Fruit fly (Drosophila melanogaster) whole organism, embryonic: Measurements from ENCODE around the gene CG32195.

Experiments used
- B-H1 ChIP-seq: fragments of 200-800 bp; sonication (Bioruptor generic); IDR thresholded peaks from 3 replicates; pipeline ENCODE4 v1.3.6; 2022; ENCODE audit warnings: missing biosample characterization, missing genetic modification characterization
- B-H2 ChIP-seq: fragments of 200-800 bp; sonication (Bioruptor generic); optimal IDR thresholded peaks from 2 replicates; lab custom pipeline; 2018; ENCODE audit warnings: missing biosample characterization, mild to moderate bottlenecking, missing genetic modification characterization
- C15 ChIP-seq: fragments of 200-800 bp; sonication (Bioruptor generic); IDR thresholded peaks from 3 replicates; pipeline ENCODE4 v1.3.6; 2022; ENCODE audit warnings: missing biosample characterization, missing genetic modification characterization
- CG11247 ChIP-seq: fragments of 200-800 bp; sonication (Bioruptor generic); IDR thresholded peaks from 2 replicates; pipeline ENCODE4 v1.3.6; 2022; ENCODE audit warnings: missing biosample characterization, missing genetic modification characterization
- CG13424 ChIP-seq: fragments of 200-800 bp; sonication (Bioruptor generic); optimal IDR thresholded peaks from 2 replicates; lab custom pipeline; 2019; ENCODE audit warnings: missing biosample characterization, mild to moderate bottlenecking, missing genetic modification characterization, moderate library complexity
- CG15269 ChIP-seq: fragments of 200-800 bp; sonication (Bioruptor generic); optimal IDR thresholded peaks from 2 replicates; lab custom pipeline; 2018; ENCODE audit warnings: missing biosample characterization, mild to moderate bottlenecking, missing genetic modification characterization, moderate library complexity
- CG15696 ChIP-seq: fragments of 200-800 bp; sonication (Bioruptor generic); optimal IDR thresholded peaks from 2 replicates; lab custom pipeline; 2019; ENCODE audit warnings: missing biosample characterization, mild to moderate bottlenecking, missing genetic modification characterization, moderate library complexity
- CG1603 ChIP-seq: fragments of 200-800 bp; sonication (Bioruptor generic); optimal IDR thresholded peaks from 2 replicates; lab custom pipeline; 2019; ENCODE audit warnings: missing biosample characterization, mild to moderate bottlenecking, missing genetic modification characterization, moderate library complexity
- CG17328 ChIP-seq: fragments of 200-800 bp; sonication (Bioruptor generic); IDR thresholded peaks from 2 replicates; pipeline ENCODE4 v1.3.6; 2022; ENCODE audit warnings: missing biosample characterization, missing genetic modification characterization
- CG18476 ChIP-seq: fragments of 200-800 bp; sonication (Bioruptor generic); optimal IDR thresholded peaks from 2 replicates; lab custom pipeline; 2016; ENCODE audit warnings: missing biosample characterization, mild to moderate bottlenecking, missing genetic modification characterization
- CG18764 ChIP-seq: fragments of 200-800 bp; sonication (Bioruptor generic); optimal IDR thresholded peaks from 3 replicates; lab custom pipeline; 2016; ENCODE audit warnings: missing biosample characterization, missing genetic modification characterization
- CG2889 ChIP-seq: fragments of 200-800 bp; sonication (Bioruptor generic); IDR thresholded peaks from 3 replicates; pipeline ENCODE4 v1.3.6; 2022; ENCODE audit warnings: missing biosample characterization, missing genetic modification characterization
- CG33213 ChIP-seq: fragments of 200-800 bp; sonication (Bioruptor generic); optimal IDR thresholded peaks from 3 replicates; lab custom pipeline; 2016; ENCODE audit warnings: missing biosample characterization, missing genetic modification characterization
- CG6272 ChIP-seq: fragments of 200-800 bp; sonication (Bioruptor generic); IDR thresholded peaks from 2 replicates; pipeline ENCODE4 v1.3.6; 2022; ENCODE audit warnings: missing biosample characterization, missing genetic modification characterization
- CG6689 ChIP-seq: fragments of 200-800 bp; sonication (Bioruptor generic); IDR thresholded peaks from 2 replicates; pipeline ENCODE4 v1.3.6; 2022; ENCODE audit warnings: missing biosample characterization, missing genetic modification characterization
- CG7372 ChIP-seq: fragments of 200-800 bp; sonication (Bioruptor generic); IDR thresholded peaks from 2 replicates; pipeline ENCODE4 v1.3.6; 2022; ENCODE audit warnings: missing biosample characterization, missing genetic modification characterization
- CG7963 ChIP-seq: fragments of 200-800 bp; sonication (Bioruptor generic); IDR thresholded peaks from 3 replicates; pipeline ENCODE4 v1.3.6; 2022; ENCODE audit warnings: missing biosample characterization, missing genetic modification characterization; ENCODE audit not compliant: partially characterized antibody
- CG8924 ChIP-seq: fragments of 200-800 bp; optimal IDR thresholded peaks from 3 replicates; lab custom pipeline; 2019; ENCODE audit warnings: missing biosample characterization, mild to moderate bottlenecking, missing genetic modification characterization, moderate library complexity
- CG8944 ChIP-seq: fragments of 200-800 bp; sonication (Bioruptor generic); optimal IDR thresholded peaks from 3 replicates; lab custom pipeline; 2016; ENCODE audit warnings: missing biosample characterization, missing genetic modification characterization
- CG9215 ChIP-seq: fragments of 200-800 bp; sonication (Bioruptor generic); IDR thresholded peaks from 2 replicates; pipeline ENCODE4 v1.3.6; 2022; ENCODE audit warnings: missing biosample characterization, missing genetic modification characterization
- D19A ChIP-seq: fragments of 200-800 bp; optimal IDR thresholded peaks from 3 replicates; lab custom pipeline; 2019; ENCODE audit warnings: missing biosample characterization, mild to moderate bottlenecking, missing genetic modification characterization, moderate library complexity
- Dbx ChIP-seq: fragments of 200-800 bp; sonication (Bioruptor generic); IDR thresholded peaks from 3 replicates; pipeline ENCODE4 v1.3.6; 2022; ENCODE audit warnings: missing biosample characterization, missing genetic modification characterization
- Dip3 ChIP-seq: fragments of 200-800 bp; sonication (Bioruptor generic); optimal IDR thresholded peaks from 3 replicates; lab custom pipeline; 2016; ENCODE audit warnings: missing biosample characterization, missing genetic modification characterization
- HLH3B ChIP-seq: fragments of 200-800 bp; sonication (Bioruptor generic); IDR thresholded peaks from 2 replicates; pipeline ENCODE4 v1.3.6; 2022; ENCODE audit warnings: missing biosample characterization, missing genetic modification characterization
- HLH54F ChIP-seq: fragments of 200-800 bp; sonication (Bioruptor generic); optimal IDR thresholded peaks from 3 replicates; lab custom pipeline; 2016; ENCODE audit warnings: missing biosample characterization, missing genetic modification characterization
- Meics ChIP-seq: fragments of 200-800 bp; sonication (Bioruptor generic); optimal IDR thresholded peaks from 2 replicates; lab custom pipeline; 2017; ENCODE audit warnings: missing biosample characterization, mild to moderate bottlenecking, missing genetic modification characterization
- NFAT ChIP-seq: fragments of 200-800 bp; sonication (Bioruptor generic); IDR thresholded peaks from 2 replicates; pipeline ENCODE4 v1.3.6; 2022; ENCODE audit warnings: missing biosample characterization, missing genetic modification characterization
- bbx ChIP-seq: fragments of 200-800 bp; sonication (Bioruptor generic); IDR thresholded peaks from 2 replicates; pipeline ENCODE4 v1.3.6; 2022; ENCODE audit warnings: missing biosample characterization, missing genetic modification characterization; ENCODE audit not compliant: partially characterized antibody
- bigmax ChIP-seq: fragments of 200-800 bp; sonication (Bioruptor generic); optimal IDR thresholded peaks from 2 replicates; lab custom pipeline; 2018; ENCODE audit warnings: missing biosample characterization, mild to moderate bottlenecking, missing genetic modification characterization
- bsh ChIP-seq, 2 experiments: fragments of 200-800 bp; sonication (Bioruptor generic); optimal IDR thresholded peaks; 2 replicates each; lab custom pipeline; 2017 to 2018; ENCODE audit warnings: mild to moderate bottlenecking in 2 of 2, missing biosample characterization in 2 of 2, missing genetic modification characterization in 2 of 2, moderate library complexity in 1 of 2
- caup ChIP-seq: fragments of 200-800 bp; sonication (Bioruptor generic); optimal IDR thresholded peaks from 3 replicates; lab custom pipeline; 2017; ENCODE audit warnings: missing biosample characterization, mild to moderate bottlenecking, missing genetic modification characterization, moderate library complexity; ENCODE audit not compliant: severe bottlenecking
- dimm ChIP-seq: fragments of 200-800 bp; sonication (Bioruptor generic); IDR thresholded peaks from 2 replicates; pipeline ENCODE4 v1.3.6; 2022; ENCODE audit warnings: missing biosample characterization, missing genetic modification characterization
- dmrt11E ChIP-seq: fragments of 200-800 bp; sonication (Bioruptor generic); optimal IDR thresholded peaks from 3 replicates; lab custom pipeline; 2018; ENCODE audit warnings: missing biosample characterization, mild to moderate bottlenecking, missing genetic modification characterization, moderate library complexity
- esg ChIP-seq: fragments of 200-800 bp; sonication (Bioruptor generic); conservative IDR thresholded peaks from 2 replicates; pipeline ENCODE4 v1.3.6; 2022; ENCODE audit warnings: missing biosample characterization, missing genetic modification characterization
- fd3F ChIP-seq: fragments of 200-800 bp; sonication (Bioruptor generic); optimal IDR thresholded peaks from 2 replicates; lab custom pipeline; 2018; ENCODE audit warnings: missing biosample characterization, mild to moderate bottlenecking, missing genetic modification characterization, moderate library complexity
- grau ChIP-seq: fragments of 200-800 bp; optimal IDR thresholded peaks from 3 replicates; lab custom pipeline; 2019; ENCODE audit warnings: missing biosample characterization, mild to moderate bottlenecking, missing genetic modification characterization, moderate library complexity
- jing ChIP-seq: fragments of 200-800 bp; sonication (Bioruptor generic); optimal IDR thresholded peaks from 2 replicates; lab custom pipeline; 2018; ENCODE audit warnings: missing biosample characterization, mild to moderate bottlenecking, missing genetic modification characterization
- lbe ChIP-seq: fragments of 200-800 bp; sonication (Bioruptor generic); optimal IDR thresholded peaks from 2 replicates; lab custom pipeline; 2016; ENCODE audit warnings: missing biosample characterization, mild to moderate bottlenecking, missing genetic modification characterization
- lov ChIP-seq, 2 experiments: fragments of 200-800 bp in 1 of 2; fragments of >200 bp in 1 of 2; sonication (Bioruptor generic) in 1 of 2; IDR thresholded peaks in 1 of 2; optimal IDR thresholded peaks in 1 of 2; 2 replicates in 1 of 2; 3 replicates in 1 of 2; pipeline versions ENCODE4 v1.3.6 to Lab custom; 2017 to 2022; ENCODE audit warnings: missing biosample characterization in 1 of 2, missing genetic modification characterization in 1 of 2
- prd ChIP-seq, 3 experiments: fragments of >200 bp in 2 of 3; fragments of 200-800 bp in 1 of 3; sonication (Bioruptor generic) in 1 of 3; optimal IDR thresholded peaks in 2 of 3; IDR thresholded peaks in 1 of 3; 2 replicates in 2 of 3; 3 replicates in 1 of 3; pipeline versions ENCODE4 v1.3.6 to Lab custom; 2017 to 2022; ENCODE audit warnings: missing biosample characterization in 1 of 3, missing genetic modification characterization in 1 of 3
- psq ChIP-seq: fragments of 200-800 bp; sonication (Bioruptor generic); optimal IDR thresholded peaks from 2 replicates; lab custom pipeline; 2017; ENCODE audit warnings: missing biosample characterization, missing genetic modification characterization
- shn ChIP-seq: fragments of 200-800 bp; sonication (Bioruptor generic); optimal IDR thresholded peaks from 3 replicates; lab custom pipeline; 2016; ENCODE audit warnings: missing biosample characterization, missing genetic modification characterization
- sim ChIP-seq: fragments of 200-800 bp; sonication (Bioruptor generic); IDR thresholded peaks from 2 replicates; pipeline ENCODE4 v1.3.6; 2022; ENCODE audit warnings: missing biosample characterization, missing genetic modification characterization
- sima ChIP-seq: fragments of 200-800 bp; sonication (Bioruptor generic); optimal IDR thresholded peaks from 2 replicates; lab custom pipeline; 2016; ENCODE audit warnings: missing biosample characterization, missing genetic modification characterization
- slou ChIP-seq: fragments of 200-800 bp; sonication (Bioruptor generic); optimal IDR thresholded peaks from 3 replicates; lab custom pipeline; 2016; ENCODE audit warnings: missing biosample characterization, missing genetic modification characterization
- tna ChIP-seq: fragments of 200-800 bp; sonication (Bioruptor generic); IDR thresholded peaks from 2 replicates; pipeline ENCODE4 v1.3.6; 2022; ENCODE audit warnings: missing biosample characterization, missing genetic modification characterization; ENCODE audit not compliant: partially characterized antibody
- unpg ChIP-seq: fragments of 200-800 bp; sonication (Bioruptor generic); optimal IDR thresholded peaks from 3 replicates; lab custom pipeline; 2018; ENCODE audit warnings: missing biosample characterization, mild to moderate bottlenecking, missing genetic modification characterization, moderate library complexity
- vnd ChIP-seq: fragments of 200-800 bp; sonication (Bioruptor generic); IDR thresholded peaks from 3 replicates; pipeline ENCODE4 v1.3.6; 2022; ENCODE audit warnings: missing biosample characterization, missing genetic modification characterization; ENCODE audit not compliant: partially characterized antibody
- wdn ChIP-seq: fragments of 200-800 bp; sonication (Bioruptor generic); IDR thresholded peaks from 2 replicates; pipeline ENCODE4 v1.3.6; 2022; ENCODE audit warnings: missing biosample characterization, missing genetic modification characterization
- zf30C ChIP-seq: fragments of 200-800 bp; sonication (Bioruptor generic); optimal IDR thresholded peaks from 3 replicates; lab custom pipeline; 2018; ENCODE audit warnings: missing biosample characterization, mild to moderate bottlenecking, missing genetic modification characterization

Gene CG32195

DNA sequence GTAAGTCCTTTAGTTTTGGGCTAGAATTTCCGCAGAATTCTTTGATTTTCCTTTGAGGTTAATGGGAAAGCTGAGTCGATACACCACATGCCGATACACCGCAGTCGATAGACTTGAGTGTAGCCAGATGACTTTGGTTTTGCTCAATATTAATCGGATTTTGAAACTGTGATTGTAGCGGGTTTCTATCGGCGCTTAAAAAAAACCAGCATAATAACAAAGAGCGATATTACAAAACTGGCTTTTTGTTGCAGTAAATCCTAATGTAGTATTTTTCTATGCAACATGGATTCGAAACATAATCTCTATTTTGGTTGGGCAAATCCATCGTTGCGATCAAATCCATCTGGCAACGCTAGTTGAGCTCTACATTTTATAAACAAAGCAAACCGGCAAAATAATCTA is 3.3 kb upstream of the CG32195 start, which contains the start of the genes Polr3D and mus304 (continued):
- TF ChIP-seq jing: no peak
- peak; percentile 12 for TF ChIP-seq D19A (tag; lab: Kevin White, UChicago)
- peak; percentile 17 for TF ChIP-seq B-H2
- peak; percentile 18 for TF ChIP-seq CG15696 (tag; lab: Kevin White, UChicago)
- TF ChIP-seq grau (tag; lab: Kevin White, UChicago): peak; percentile 30
- no peak for TF ChIP-seq CG2889 (GFP tag; lab: Robert Waterston, UW)
- TF ChIP-seq wdn: no peak
- no peak for TF ChIP-seq dmrt11E
- no peak; the same call in 1 of the 2 replicates for TF ChIP-seq NFAT (GFP tag; lab: Robert Waterston, UW)
- TF ChIP-seq slou (GFP tag; lab: Kevin White, UChicago): no peak
- TF ChIP-seq CG18476 (GFP tag; lab: Kevin White, UChicago): no peak
- no peak for TF ChIP-seq shn
- no peak for TF ChIP-seq psq (GFP tag; lab: Kevin White, UChicago)
- no peak for TF ChIP-seq CG6272 (GFP tag; lab: Robert Waterston, UW)
- peak; percentile 14 for TF ChIP-seq unpg (GFP tag; lab: Kevin White, UChicago)
- TF ChIP-seq B-H1 (GFP tag; lab: Robert Waterston, UW): no peak
- TF ChIP-seq esg (GFP tag; lab: Robert Waterston, UW): no peak
- TF ChIP-seq CG15269 (tag; lab: Kevin White, UChicago): no peak
- no peak for TF ChIP-seq sim (GFP tag; lab: Robert Waterston, UW)
- TF ChIP-seq prd (optimal IDR thresholded peaks at IDR 0.05; lab: Kevin White, UChicago): no peak
- TF ChIP-seq prd (GFP tag; IDR thresholded peaks at IDR 0.05; lab: Robert Waterston, UW): 0 out of 3 replicates have a peak, but pooled peaks have one; percentile 12
- no peak for TF ChIP-seq HLH54F
- TF ChIP-seq Meics (GFP tag; lab: Kevin White, UChicago): peak; percentile 20
- no peak for TF ChIP-seq CG11247
- no peak for TF ChIP-seq bsh (GFP tag; optimal IDR thresholded peaks at IDR 0.05; lab: Kevin White, UChicago)
- TF ChIP-seq CG9215 (GFP tag; lab: Robert Waterston, UW): 0 out of 2 replicates have a peak, but pooled peaks have one; percentile 5
- no peak for TF ChIP-seq CG8924 (tag; lab: Kevin White, UChicago)
- TF ChIP-seq bigmax: peak; percentile 93
- no peak for TF ChIP-seq zf30C (GFP tag; lab: Kevin White, UChicago)
- TF ChIP-seq CG17328 (GFP tag; lab: Robert Waterston, UW): no peak
- peak; percentile 46 for TF ChIP-seq CG7963 (GFP tag; lab: Robert Waterston, UW)
- TF ChIP-seq bbx (GFP tag; lab: Robert Waterston, UW): 0 out of 2 replicates have a peak, but pooled peaks have one; percentile 44
- no peak for TF ChIP-seq sima
- TF ChIP-seq CG7372: peak; percentile 28; the same call in 1 of the 2 replicates
- TF ChIP-seq caup (GFP tag; lab: Kevin White, UChicago): no peak
- TF ChIP-seq CG33213 (GFP tag; lab: Kevin White, UChicago): no peak
- TF ChIP-seq CG13424: peak; percentile 36
- no peak for TF ChIP-seq lbe (GFP tag; lab: Kevin White, UChicago)
- TF ChIP-seq Dip3: no peak
- 0 out of 3 replicates have a peak, but pooled peaks have one; percentile 45 for TF ChIP-seq vnd (GFP tag; lab: Robert Waterston, UW)
- TF ChIP-seq CG6689 (GFP tag; lab: Robert Waterston, UW): no peak
- no peak for TF ChIP-seq dimm (GFP tag; lab: Robert Waterston, UW)
- no peak for TF ChIP-seq CG8944 (GFP tag; lab: Kevin White, UChicago)
- TF ChIP-seq fd3F: no peak
- no peak for TF ChIP-seq HLH3B (GFP tag; lab: Robert Waterston, UW)
- no peak for TF ChIP-seq Dbx (GFP tag; lab: Robert Waterston, UW)
- no peak for TF ChIP-seq lov (optimal IDR thresholded peaks at IDR 0.05; lab: Kevin White, UChicago)
- no peak for TF ChIP-seq lov (GFP tag; IDR thresholded peaks at IDR 0.05; lab: Robert Waterston, UW)
- TF ChIP-seq tna (GFP tag; lab: Robert Waterston, UW): peak; percentile 26
- TF ChIP-seq C15: no peak
- peak; percentile 52 for TF ChIP-seq CG1603
- TF ChIP-seq CG18764 (GFP tag; lab: Kevin White, UChicago): no peak
